Worm (Caenorhabditis elegans) whole organism, young adult: ENCODE data around the gene bath-39.
"Not testable (repeated sequence)": the region's sequence is repeated elsewhere in the genome, so short reads cannot be mapped to it uniquely, and the experiment has no call there.

ENCODE experiments used
- B0035.1 ChIP-seq: sonication (generic microtip); optimal IDR thresholded peaks from 2 replicates; lab custom pipeline; 2016; ENCODE audit warnings: missing genetic modification characterization, mild to moderate bottlenecking, missing compliant biosample characterization, missing genotype, missing genetic modification reagents
- B0261.1 ChIP-seq: sonication (generic microtip); optimal IDR thresholded peaks from 2 replicates; lab custom pipeline; 2016; ENCODE audit warnings: mild to moderate bottlenecking, missing genetic modification characterization, moderate library complexity, missing compliant biosample characterization
- D2030.7 ChIP-seq: fragments of 200-800 bp; sonication (Bioruptor generic); IDR thresholded peaks from 2 replicates; pipeline ENCODE4 v1.3.6; 2022; ENCODE audit warnings: missing genetic modification reagents, missing genetic modification characterization, missing compliant biosample characterization
- F22D6.2 ChIP-seq: sonication (generic microtip); optimal IDR thresholded peaks from 2 replicates; lab custom pipeline; 2016; ENCODE audit warnings: mild to moderate bottlenecking, missing genetic modification characterization, missing compliant biosample characterization
- F23B12.7 ChIP-seq: sonication (generic microtip); optimal IDR thresholded peaks from 2 replicates; lab custom pipeline; 2017; ENCODE audit warnings: missing genetic modification characterization, mild to moderate bottlenecking, missing compliant biosample characterization, antibody characterized with exemption, moderate library complexity; ENCODE audit not compliant: insufficient read depth
- F33H1.4 ChIP-seq: fragments of 200-800 bp; sonication (Bioruptor generic); IDR thresholded peaks from 2 replicates; pipeline ENCODE4 v1.3.6; 2022; ENCODE audit warnings: missing genetic modification reagents, missing genetic modification characterization, missing compliant biosample characterization
- K12H6.12 ChIP-seq: fragments of 200-800 bp; sonication (Bioruptor generic); optimal IDR thresholded peaks from 2 replicates; lab custom pipeline; 2018; ENCODE audit warnings: mild to moderate bottlenecking, missing genetic modification characterization, missing compliant biosample characterization
- Y53F4B.3 ChIP-seq: fragments of 200-800 bp; sonication (Bioruptor generic); IDR thresholded peaks from 2 replicates; pipeline ENCODE4 v1.3.6; 2022; ENCODE audit warnings: missing genetic modification reagents, missing genetic modification characterization, missing compliant biosample characterization
- Y67H2A.10 ChIP-seq: fragments of 200-800 bp; sonication (Bioruptor generic); conservative IDR thresholded peaks from 2 replicates; pipeline ENCODE4 v1.3.6; 2022; ENCODE audit warnings: missing genetic modification reagents, missing genetic modification characterization, missing compliant biosample characterization
- akir-1 ChIP-seq: fragments of 200-800 bp; sonication (Bioruptor generic); optimal IDR thresholded peaks from 2 replicates; lab custom pipeline; 2018; ENCODE audit warnings: mild to moderate bottlenecking, missing genetic modification characterization, moderate library complexity, missing compliant biosample characterization
- attf-5 ChIP-seq: fragments of 200-800 bp; sonication (Bioruptor generic); optimal IDR thresholded peaks from 2 replicates; lab custom pipeline; 2018; ENCODE audit warnings: mild to moderate bottlenecking, missing genetic modification characterization, missing compliant biosample characterization
- cebp-2 ChIP-seq: fragments of 200-800 bp; sonication (Bioruptor generic); IDR thresholded peaks from 2 replicates; pipeline ENCODE4 v1.3.6; 2022; ENCODE audit warnings: missing genetic modification characterization, missing compliant biosample characterization
- ceh-40 ChIP-seq: fragments of 200-800 bp; sonication (Bioruptor generic); IDR thresholded peaks from 2 replicates; pipeline ENCODE4 v1.3.6; 2022; ENCODE audit warnings: missing genetic modification characterization, missing compliant biosample characterization
- ceh-91 ChIP-seq: fragments of 200-800 bp; sonication (Bioruptor generic); IDR thresholded peaks from 2 replicates; pipeline ENCODE4 v1.3.6; 2022; ENCODE audit warnings: missing genetic modification reagents, missing genetic modification characterization, missing compliant biosample characterization
- egrh-3 ChIP-seq: fragments of 200-800 bp; sonication (Bioruptor generic); IDR thresholded peaks from 2 replicates; pipeline ENCODE4 v1.3.6; 2022; ENCODE audit warnings: missing genetic modification reagents, missing genetic modification characterization, missing compliant biosample characterization
- gei-17 ChIP-seq: fragments of 200-800 bp; sonication (Bioruptor generic); optimal IDR thresholded peaks from 2 replicates; lab custom pipeline; 2018; ENCODE audit warnings: mild to moderate bottlenecking, missing genetic modification characterization, missing compliant biosample characterization
- him-1 ChIP-seq: sonication (generic microtip); optimal IDR thresholded peaks from 2 replicates; lab custom pipeline; 2016; ENCODE audit warnings: missing genotype, missing genetic modification reagents, missing genetic modification characterization, missing compliant biosample characterization
- hrde-1 ChIP-seq: sonication (generic microtip); optimal IDR thresholded peaks from 2 replicates; lab custom pipeline; 2016; ENCODE audit warnings: missing genetic modification characterization, mild to moderate bottlenecking, missing compliant biosample characterization, moderate library complexity, missing genotype, missing genetic modification reagents, borderline replicate concordance
- hsf-1 ChIP-seq: fragments of 200-800 bp; sonication (Bioruptor generic); IDR thresholded peaks from 2 replicates; pipeline ENCODE4 v1.3.6; 2022; ENCODE audit warnings: missing genetic modification reagents, missing genetic modification characterization, missing compliant biosample characterization
- let-607 ChIP-seq, 2 experiments: fragments of 200-800 bp in 1 of 2; sonication (Bioruptor generic) in 1 of 2; sonication (generic microtip) in 1 of 2; optimal IDR thresholded peaks; 2 replicates each; lab custom pipeline; 2016 to 2018; ENCODE audit warnings: mild to moderate bottlenecking in 2 of 2, missing compliant biosample characterization in 2 of 2, missing genetic modification characterization in 2 of 2, moderate library complexity in 2 of 2, missing genotype in 1 of 2
- lin-35 ChIP-seq, 3 experiments: fragments of 150-350 bp in 2 of 3; sonication (generic microtip) in 1 of 3; optimal IDR thresholded peaks; 2 replicates each; lab custom pipeline; 2014 to 2018; ENCODE audit warnings: missing biosample characterization in 3 of 3, missing genetic modification characterization in 3 of 3, missing genetic modification reagents in 3 of 3
- lsl-1 ChIP-seq: fragments of 200-800 bp; sonication (Bioruptor generic); optimal IDR thresholded peaks from 2 replicates; lab custom pipeline; 2018; ENCODE audit warnings: mild to moderate bottlenecking, missing genetic modification characterization, moderate library complexity, missing compliant biosample characterization
- madf-8 ChIP-seq: fragments of 200-800 bp; sonication (Bioruptor generic); conservative IDR thresholded peaks from 2 replicates; pipeline ENCODE4 v1.3.6; 2022; ENCODE audit warnings: missing genetic modification reagents, missing genetic modification characterization, missing compliant biosample characterization
- mel-28 ChIP-seq: sonication (generic microtip); optimal IDR thresholded peaks from 2 replicates; lab custom pipeline; 2016; ENCODE audit warnings: borderline replicate concordance, mild to moderate bottlenecking, missing genetic modification characterization, missing compliant biosample characterization
- nfyb-1 ChIP-seq: fragments of 200-800 bp; sonication (Bioruptor generic); IDR thresholded peaks from 2 replicates; pipeline ENCODE4 v1.3.6; 2022; ENCODE audit warnings: missing genetic modification reagents, missing genetic modification characterization, missing compliant biosample characterization
- nhr-120 ChIP-seq: fragments of 200-800 bp; sonication (Bioruptor generic); IDR thresholded peaks from 2 replicates; pipeline ENCODE4 v1.3.6; 2022; ENCODE audit warnings: missing genetic modification characterization, missing compliant biosample characterization
- rec-8 ChIP-seq, 2 experiments: sonication (generic microtip); optimal IDR thresholded peaks; 2 replicates each; lab custom pipeline; 2016; ENCODE audit warnings: mild to moderate bottlenecking in 2 of 2, missing genetic modification characterization in 2 of 2, missing genetic modification reagents in 2 of 2, missing genotype in 2 of 2, missing biosample characterization in 1 of 2, missing compliant biosample characterization in 1 of 2, moderate library complexity in 1 of 2
- snpc-1.3 ChIP-seq: sonication (generic microtip); optimal IDR thresholded peaks from 2 replicates; lab custom pipeline; 2017; ENCODE audit warnings: missing genetic modification characterization, mild to moderate bottlenecking, missing compliant biosample characterization, antibody characterized with exemption, moderate library complexity, missing genotype, missing genetic modification reagents; ENCODE audit not compliant: insufficient read depth
- sptf-2 ChIP-seq: fragments of 200-800 bp; sonication (Bioruptor generic); optimal IDR thresholded peaks from 2 replicates; lab custom pipeline; 2018; ENCODE audit warnings: mild to moderate bottlenecking, missing genetic modification characterization, missing compliant biosample characterization
- tbx-9 ChIP-seq: sonication (generic microtip); optimal IDR thresholded peaks from 2 replicates; lab custom pipeline; 2016; ENCODE audit warnings: borderline replicate concordance, missing genetic modification characterization, inconsistent platforms, missing compliant biosample characterization
- unc-130 ChIP-seq: sonication (generic microtip); optimal IDR thresholded peaks from 2 replicates; lab custom pipeline; 2016; ENCODE audit warnings: missing genetic modification reagents, missing genetic modification characterization, missing compliant biosample characterization
- xnd-1 ChIP-seq: sonication (generic microtip); optimal IDR thresholded peaks from 2 replicates; lab custom pipeline; 2016; ENCODE audit warnings: missing genotype, missing genetic modification reagents, missing genetic modification characterization, missing compliant biosample characterization
- ztf-22 ChIP-seq: fragments of 200-800 bp; sonication (Bioruptor generic); optimal IDR thresholded peaks from 2 replicates; lab custom pipeline; 2018; ENCODE audit warnings: mild to moderate bottlenecking, missing genetic modification characterization, moderate library complexity, missing compliant biosample characterization
- ztf-25 ChIP-seq: fragments of 200-800 bp; sonication (Bioruptor generic); IDR thresholded peaks from 2 replicates; pipeline ENCODE4 v1.3.6; 2022; ENCODE audit warnings: missing genetic modification reagents, missing genetic modification characterization, missing compliant biosample characterization

The bath-39 gene

DNA sequence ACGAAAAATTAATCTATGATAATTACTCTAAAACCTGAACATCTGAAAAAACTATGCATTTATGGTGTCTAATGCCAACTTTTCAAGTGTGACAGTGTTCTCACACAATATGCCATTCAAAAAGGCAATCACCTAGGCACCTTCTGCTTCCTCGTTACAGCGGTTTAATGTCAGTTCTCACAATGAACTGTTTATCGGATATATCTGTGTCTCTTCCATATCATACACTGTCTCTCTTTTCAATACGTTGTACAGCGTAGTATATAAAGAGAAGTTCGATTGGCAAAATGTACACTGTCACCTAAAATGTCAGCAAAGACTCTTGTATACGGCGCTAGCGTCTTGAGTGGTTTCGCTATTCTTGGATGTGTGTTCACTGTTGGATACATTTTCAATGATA, 17.6 kb upstream of the bath-39 start, which contains the start of gene col-162:
TSS of gene col-162 (plus strand) at position 301 of the 400 bp plus-strand sequence.
- TF ChIP-seq mel-28 (tag; lab: Kevin White, UChicago) (no peak), unc-130 (GFP tag; lab: Kevin White, UChicago) (no peak), lin-35 (GFP tag; optimal IDR thresholded peaks at IDR 0.05; lab: Kevin White, UChicago) (no peak), D2030.7 (GFP tag; lab: Robert Waterston, UW) (no peak), tbx-9 (no peak), hsf-1 (GFP tag; lab: Robert Waterston, UW) (no peak), him-1 (tag; lab: Kevin White, UChicago) (no peak), let-607 (tag; optimal IDR thresholded peaks at IDR 0.05; lab: Kevin White, UChicago) (no peak), B0035.1 (tag; lab: Kevin White, UChicago) (no peak), nfyb-1 (GFP tag; lab: Robert Waterston, UW) (no peak), xnd-1 (no peak), F33H1.4 (GFP tag; lab: Robert Waterston, UW) (no peak), Y53F4B.3 (GFP tag; lab: Robert Waterston, UW) (no peak), B0261.1 (tag; lab: Kevin White, UChicago) (no peak), akir-1 (GFP tag; lab: Kevin White, UChicago) (no peak)

DNA sequence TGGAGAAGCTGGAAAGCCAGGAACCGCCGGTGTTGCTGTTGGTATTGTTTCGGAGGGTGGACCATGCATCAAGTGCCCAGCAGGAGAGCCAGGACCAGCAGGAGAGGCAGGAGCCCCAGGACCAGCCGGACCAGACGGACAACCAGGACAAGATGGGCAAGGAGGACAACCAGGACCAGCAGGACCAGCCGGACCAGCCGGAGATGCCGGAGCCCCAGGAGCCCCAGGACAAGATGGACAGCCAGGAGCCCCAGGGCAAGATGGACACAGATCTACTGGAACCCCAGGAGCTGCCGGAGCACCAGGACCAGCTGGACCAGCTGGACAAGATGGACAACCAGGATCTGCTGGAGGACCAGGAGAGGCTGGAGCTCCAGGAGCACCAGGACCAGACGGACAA, 16.4 kb upstream of the bath-39 start:
- no peak for TF ChIP-seq rec-8 (tag; optimal IDR thresholded peaks at IDR 0.05; lab: Kevin White, UChicago)
- TF ChIP-seq B0035.1 (tag; lab: Kevin White, UChicago): no peak
- no peak for TF ChIP-seq lsl-1 (GFP tag; lab: Kevin White, UChicago)
- TF ChIP-seq egrh-3 (GFP tag; lab: Robert Waterston, UW): peak; percentile 94
- no peak for TF ChIP-seq cebp-2
- TF ChIP-seq sptf-2: no peak
- TF ChIP-seq ztf-25 (GFP tag; lab: Robert Waterston, UW): 0 out of 2 replicates have a peak, but pooled peaks have one; percentile 41
- TF ChIP-seq K12H6.12 (tag; lab: Kevin White, UChicago): no peak
- TF ChIP-seq hrde-1 (tag; lab: Kevin White, UChicago): no peak
- TF ChIP-seq, all 124 proteins: peak for 2

DNA sequence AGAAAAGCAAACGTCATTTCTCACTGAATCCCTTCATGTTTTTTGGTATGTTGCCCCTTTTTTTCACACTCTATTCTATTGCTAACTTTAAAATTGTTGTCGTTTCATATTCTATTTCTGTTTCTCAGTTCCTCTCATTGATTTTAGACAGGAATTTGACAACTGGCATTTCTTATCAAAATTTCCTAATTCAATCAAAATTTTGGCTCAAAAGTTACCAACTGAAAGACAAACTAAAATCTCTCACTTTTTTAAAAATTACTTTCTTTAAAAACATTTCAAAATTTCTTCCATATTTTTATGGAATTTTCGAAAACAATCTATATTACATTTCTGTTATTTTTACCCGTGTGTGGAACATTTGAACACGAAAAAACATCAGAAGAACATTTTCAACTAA, 15.7 kb upstream of the bath-39 start, which contains the start of gene Y2H9A.6:
TSS of gene Y2H9A.6 (plus strand) at position 301 of the 400 bp plus-strand sequence.
- not testable (repeated sequence) for TF ChIP-seq D2030.7 (GFP tag; lab: Robert Waterston, UW); snpc-1.3 (tag; lab: Kevin White, UChicago); nhr-120 (GFP tag; lab: Robert Waterston, UW)

DNA sequence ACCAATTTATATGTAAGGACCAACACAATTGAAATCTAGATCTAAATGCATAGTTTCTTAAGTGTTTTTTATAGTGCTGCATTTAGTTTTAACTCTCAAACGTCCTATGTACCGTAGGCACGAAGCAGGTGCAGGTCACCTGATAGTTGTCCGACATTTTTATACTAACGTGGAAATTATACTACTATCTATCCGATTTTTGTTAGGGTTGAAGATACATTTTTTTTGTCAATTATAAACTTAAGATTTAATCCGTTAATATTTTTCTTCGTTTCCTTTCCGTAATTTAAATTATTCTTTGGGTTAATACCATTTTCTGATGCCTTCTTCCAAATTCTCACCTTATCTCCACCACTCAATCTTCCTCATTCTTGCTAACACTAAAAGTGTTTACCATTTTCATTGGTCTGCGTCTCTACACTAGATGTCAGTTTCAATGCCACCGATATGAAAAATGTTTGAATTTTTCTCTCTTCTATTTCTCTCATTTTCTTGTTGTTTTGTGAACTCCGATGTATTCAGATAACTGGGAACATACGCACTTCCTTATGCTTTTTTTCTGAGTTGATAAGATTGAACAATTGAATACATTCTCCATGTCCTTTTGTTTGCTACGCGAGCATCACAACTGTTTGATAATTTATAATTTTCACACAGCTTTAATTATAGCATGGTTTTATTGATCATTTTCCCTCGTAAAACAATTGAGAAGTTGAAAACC, 13.9 kb upstream of the bath-39 start, which contains the start of gene Y2H9A.4:
TSS of gene Y2H9A.4 (plus strand) at position 671 of the 721 bp plus-strand sequence.
- no peak for TF ChIP-seq attf-5

DNA sequence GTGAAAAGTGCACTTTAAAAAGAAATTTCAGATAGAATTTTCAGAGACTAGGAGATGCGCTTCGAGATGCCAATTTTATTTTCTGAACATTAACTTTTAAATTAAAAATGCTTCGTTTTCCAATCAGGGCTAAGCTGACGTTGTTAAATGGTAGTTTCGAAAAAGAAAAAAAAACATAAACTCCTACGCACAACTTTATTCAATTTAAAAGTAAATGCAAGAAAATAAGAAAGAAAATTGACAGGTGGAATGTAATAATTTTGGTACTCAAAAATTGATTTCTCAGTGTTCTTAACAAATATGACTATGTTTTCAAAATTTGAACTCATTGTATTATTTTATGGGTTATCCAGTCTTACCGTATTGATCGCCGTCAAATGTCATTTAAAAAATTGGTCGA, 5.9 kb upstream of the bath-39 start, which contains the start of gene lurp-2:
TSS of gene lurp-2 (plus strand) at position 301 of the 400 bp plus-strand sequence.
- no peak for TF ChIP-seq ztf-22
- no peak for TF ChIP-seq D2030.7 (GFP tag; lab: Robert Waterston, UW)
- no peak for TF ChIP-seq Y67H2A.10 (GFP tag; lab: Robert Waterston, UW)
- TF ChIP-seq madf-8 (GFP tag; lab: Robert Waterston, UW): no peak
- TF ChIP-seq ceh-40 (GFP tag; lab: Robert Waterston, UW): no peak
- no peak for TF ChIP-seq gei-17 (GFP tag; lab: Kevin White, UChicago)
- no peak for TF ChIP-seq F22D6.2 (tag; lab: Kevin White, UChicago)
- no peak for TF ChIP-seq F23B12.7 (tag; lab: Kevin White, UChicago)
- TF ChIP-seq lin-35 (GFP tag; optimal IDR thresholded peaks at IDR 0.05; lab: Kevin White, UChicago): no peak
- no peak for TF ChIP-seq ceh-91
